Fruit fly (Drosophila melanogaster) whole organism, adult: ENCODE measurements around the gene Tim17a2.

Experiments
- CG11617 ChIP-seq: fragments of 200-800 bp; sonication (Bioruptor generic); optimal IDR thresholded peaks from 2 replicates; lab custom pipeline; 2017; ENCODE audit warnings: mild to moderate bottlenecking, missing biosample characterization, missing genetic modification reagents, missing genetic modification characterization
- CG14711 ChIP-seq: fragments of 200-800 bp; sonication (Bioruptor generic); optimal IDR thresholded peaks from 2 replicates; lab custom pipeline; 2018; ENCODE audit warnings: missing biosample characterization, mild to moderate bottlenecking, missing genetic modification characterization, moderate library complexity
- CG5204 ChIP-seq: fragments of 200-800 bp; sonication (Bioruptor generic); optimal IDR thresholded peaks from 2 replicates; lab custom pipeline; 2016; ENCODE audit warnings: missing biosample characterization, missing genetic modification characterization
- CG7101 ChIP-seq: fragments of 200-800 bp; sonication (Bioruptor generic); optimal IDR thresholded peaks from 2 replicates; lab custom pipeline; 2018; ENCODE audit warnings: missing biosample characterization, mild to moderate bottlenecking, missing genetic modification characterization, moderate library complexity
- Hr96 ChIP-seq: fragments of 200-800 bp; sonication (Bioruptor generic); optimal IDR thresholded peaks from 2 replicates; lab custom pipeline; 2016; ENCODE audit warnings: missing biosample characterization, missing genetic modification characterization
- Mnt ChIP-seq: fragments of 200-800 bp; sonication (Bioruptor generic); optimal IDR thresholded peaks from 2 replicates; lab custom pipeline; 2016; ENCODE audit warnings: missing biosample characterization, mild to moderate bottlenecking, missing genetic modification characterization
- bab1 ChIP-seq: fragments of 200-800 bp; sonication (Bioruptor generic); optimal IDR thresholded peaks from 3 replicates; lab custom pipeline; 2019; ENCODE audit warnings: missing biosample characterization, mild to moderate bottlenecking, missing genetic modification characterization, moderate library complexity
- cnc ChIP-seq, 2 experiments: fragments of >200 bp; optimal IDR thresholded peaks; 2 replicates each; lab custom pipeline; 2017
- kay ChIP-seq: fragments of 200-800 bp; sonication (Bioruptor generic); peaks from one replicate; lab custom pipeline; 2016; ENCODE audit warnings: missing biosample characterization, missing genetic modification characterization, borderline replicate concordance
- ovo ChIP-seq: fragments of 200-800 bp; sonication (Bioruptor generic); optimal IDR thresholded peaks from 2 replicates; lab custom pipeline; 2016; ENCODE audit warnings: missing biosample characterization, missing genetic modification characterization

- TF ChIP-seq CG5204 (GFP tag; lab: Kevin White, UChicago) (no peak), bab1 (GFP tag; lab: Kevin White, UChicago) (no peak), kay (GFP tag; lab: Kevin White, UChicago) (no peak), CG7101 (tag; lab: Kevin White, UChicago) (no peak), CG14711 (tag; lab: Kevin White, UChicago) (no peak), Hr96 (GFP tag; lab: Kevin White, UChicago) (no peak), cnc (optimal IDR thresholded peaks at IDR 0.05; lab: Kevin White, UChicago) (no peak), Mnt (GFP tag; lab: Kevin White, UChicago) (no peak), CG11617 (GFP tag; lab: Kevin White, UChicago) (no peak), ovo (no peak)
Measured at dm6 chr3R:5287965-5288364, 25.5 kb upstream of the Tim17a2 start.
